Worm (Caenorhabditis elegans) whole organism, L1 larva: ENCODE data around the gene ZK666.11.
"Not testable (repeated sequence)": the region's sequence is repeated elsewhere in the genome, so short reads cannot be mapped to it uniquely, and the experiment has no call there.

Source experiments
- aha-1 ChIP-seq: fragments of 150-350 bp; optimal IDR thresholded peaks from 2 replicates; lab custom pipeline; 2014; ENCODE audit warnings: missing biosample characterization, missing genetic modification characterization
- alr-1 ChIP-seq: fragments of 200-800 bp; sonication (Bioruptor generic); optimal IDR thresholded peaks from 2 replicates; lab custom pipeline; 2018; ENCODE audit warnings: borderline replicate concordance, mild to moderate bottlenecking, missing genetic modification characterization, missing compliant biosample characterization
- ama-1 ChIP-seq: fragments of 150-350 bp; optimal IDR thresholded peaks from 2 replicates; lab custom pipeline; 2014
- ceh-63 ChIP-seq: fragments of 200-800 bp; sonication (Bioruptor generic); optimal IDR thresholded peaks from 2 replicates; lab custom pipeline; 2018; ENCODE audit warnings: mild to moderate bottlenecking, missing genetic modification characterization, missing compliant biosample characterization
- ceh-82 ChIP-seq, 3 experiments: fragments of 150-350 bp in 1 of 3; sonication (generic microtip) in 2 of 3; optimal IDR thresholded peaks; 2 replicates each; lab custom pipeline; 2014 to 2017; ENCODE audit warnings: missing biosample characterization in 3 of 3, missing genetic modification characterization in 3 of 3
- ceh-90 ChIP-seq: sonication (generic microtip); optimal IDR thresholded peaks from 2 replicates; lab custom pipeline; 2016; ENCODE audit warnings: missing genetic modification characterization, missing compliant biosample characterization
- efl-1 ChIP-seq, 4 experiments: fragments of 150-350 bp; optimal IDR thresholded peaks in 3 of 4; peaks in 1 of 4; 1 replicate in 1 of 4; 2 replicates in 3 of 4; lab custom pipeline; 2014; ENCODE audit warnings: missing biosample characterization in 2 of 4, missing genetic modification characterization in 2 of 4, missing genetic modification reagents in 2 of 4
- elt-2 ChIP-seq: sonication (generic microtip); optimal IDR thresholded peaks from 2 replicates; lab custom pipeline; 2016; ENCODE audit warnings: missing genetic modification characterization, mild to moderate bottlenecking, inconsistent platforms, missing compliant biosample characterization, missing genetic modification reagents
- fkh-10 ChIP-seq: sonication (generic microtip); optimal IDR thresholded peaks from 2 replicates; lab custom pipeline; 2017; ENCODE audit warnings: missing biosample characterization, missing genetic modification reagents, missing genetic modification characterization
- irx-1 ChIP-seq: sonication (generic microtip); optimal IDR thresholded peaks from 2 replicates; lab custom pipeline; 2016; ENCODE audit warnings: missing genetic modification characterization, missing compliant biosample characterization
- lin-13 ChIP-seq: fragments of 150-350 bp; optimal IDR thresholded peaks from 2 replicates; lab custom pipeline; 2014; ENCODE audit warnings: missing biosample characterization, missing genetic modification reagents, missing genetic modification characterization
- lin-15B ChIP-seq: fragments of 150-350 bp; sonication (generic microtip); optimal IDR thresholded peaks from 3 replicates; lab custom pipeline; 2014; ENCODE audit warnings: missing biosample characterization, missing genetic modification characterization
- lin-35 ChIP-seq, 2 experiments: fragments of 150-350 bp; optimal IDR thresholded peaks; 2 replicates each; lab custom pipeline; 2014; ENCODE audit warnings: missing biosample characterization in 2 of 2, missing genetic modification characterization in 2 of 2, missing genetic modification reagents in 2 of 2
- lin-39 ChIP-seq: fragments of 150-350 bp; optimal IDR thresholded peaks from 2 replicates; lab custom pipeline; 2014; ENCODE audit warnings: missing biosample characterization, missing genetic modification reagents, missing genetic modification characterization
- lir-3 ChIP-seq: sonication (generic microtip); optimal IDR thresholded peaks from 2 replicates; lab custom pipeline; 2016; ENCODE audit warnings: mild to moderate bottlenecking, missing genetic modification characterization, moderate library complexity, missing compliant biosample characterization; ENCODE audit not compliant: poor library complexity
- mab-9 ChIP-seq: fragments of 200-800 bp; sonication (Bioruptor generic); IDR thresholded peaks from 2 replicates; pipeline ENCODE4 v1.3.6; 2022; ENCODE audit warnings: missing genetic modification reagents, missing genetic modification characterization, missing compliant biosample characterization
- mef-2 ChIP-seq: fragments of 150-350 bp; optimal IDR thresholded peaks from 2 replicates; lab custom pipeline; 2014; ENCODE audit warnings: missing biosample characterization, missing genetic modification characterization
- nhr-20 ChIP-seq: sonication (generic microtip); optimal IDR thresholded peaks from 2 replicates; lab custom pipeline; 2016; ENCODE audit warnings: mild to moderate bottlenecking, missing genetic modification characterization, missing compliant biosample characterization
- nhr-237 ChIP-seq: fragments of 150-350 bp; optimal IDR thresholded peaks from 2 replicates; lab custom pipeline; 2014; ENCODE audit warnings: missing biosample characterization, missing genetic modification characterization
- nhr-28 ChIP-seq: fragments of 150-350 bp; optimal IDR thresholded peaks from 2 replicates; lab custom pipeline; 2014; ENCODE audit warnings: missing biosample characterization, missing genetic modification characterization
- nhr-85 ChIP-seq: sonication (generic microtip); peaks from one replicate; lab custom pipeline; 2016; ENCODE audit warnings: missing genetic modification characterization, inconsistent platforms, missing compliant biosample characterization
- pag-3 ChIP-seq: sonication (generic microtip); optimal IDR thresholded peaks from 2 replicates; lab custom pipeline; 2017; ENCODE audit warnings: missing genetic modification characterization, mild to moderate bottlenecking, missing compliant biosample characterization, antibody characterized with exemption, borderline replicate concordance; ENCODE audit not compliant: insufficient read depth
- pqm-1 ChIP-seq: sonication (generic microtip); optimal IDR thresholded peaks from 3 replicates; lab custom pipeline; 2017; ENCODE audit warnings: missing biosample characterization, missing genetic modification characterization
- snpc-4 ChIP-seq: fragments of 150-350 bp; optimal IDR thresholded peaks from 2 replicates; lab custom pipeline; 2014; ENCODE audit warnings: missing biosample characterization, missing genetic modification characterization
- tbx-2 ChIP-seq: sonication (generic microtip); optimal IDR thresholded peaks from 2 replicates; lab custom pipeline; 2016; ENCODE audit warnings: missing genetic modification characterization, missing compliant biosample characterization
- tlp-1 ChIP-seq: fragments of 150-350 bp; optimal IDR thresholded peaks from 2 replicates; lab custom pipeline; 2014; ENCODE audit warnings: missing biosample characterization, missing genetic modification characterization
- unc-30 ChIP-seq: sonication (generic microtip); optimal IDR thresholded peaks from 2 replicates; lab custom pipeline; 2017; ENCODE audit warnings: missing biosample characterization, missing genetic modification characterization
- unc-86 ChIP-seq: sonication (generic microtip); optimal IDR thresholded peaks from 2 replicates; lab custom pipeline; 2016; ENCODE audit warnings: missing genetic modification characterization, missing compliant biosample characterization
- xbp-1 ChIP-seq: sonication (generic microtip); optimal IDR thresholded peaks from 2 replicates; lab custom pipeline; 2016; ENCODE audit warnings: missing genetic modification characterization, missing compliant biosample characterization
- ztf-11 ChIP-seq, 2 experiments: sonication (generic microtip); optimal IDR thresholded peaks; 2 replicates each; lab custom pipeline; 2016 to 2017; ENCODE audit warnings: missing genetic modification characterization in 2 of 2, missing biosample characterization in 1 of 2, missing compliant biosample characterization in 1 of 2

The ZK666.11 gene

DNA sequence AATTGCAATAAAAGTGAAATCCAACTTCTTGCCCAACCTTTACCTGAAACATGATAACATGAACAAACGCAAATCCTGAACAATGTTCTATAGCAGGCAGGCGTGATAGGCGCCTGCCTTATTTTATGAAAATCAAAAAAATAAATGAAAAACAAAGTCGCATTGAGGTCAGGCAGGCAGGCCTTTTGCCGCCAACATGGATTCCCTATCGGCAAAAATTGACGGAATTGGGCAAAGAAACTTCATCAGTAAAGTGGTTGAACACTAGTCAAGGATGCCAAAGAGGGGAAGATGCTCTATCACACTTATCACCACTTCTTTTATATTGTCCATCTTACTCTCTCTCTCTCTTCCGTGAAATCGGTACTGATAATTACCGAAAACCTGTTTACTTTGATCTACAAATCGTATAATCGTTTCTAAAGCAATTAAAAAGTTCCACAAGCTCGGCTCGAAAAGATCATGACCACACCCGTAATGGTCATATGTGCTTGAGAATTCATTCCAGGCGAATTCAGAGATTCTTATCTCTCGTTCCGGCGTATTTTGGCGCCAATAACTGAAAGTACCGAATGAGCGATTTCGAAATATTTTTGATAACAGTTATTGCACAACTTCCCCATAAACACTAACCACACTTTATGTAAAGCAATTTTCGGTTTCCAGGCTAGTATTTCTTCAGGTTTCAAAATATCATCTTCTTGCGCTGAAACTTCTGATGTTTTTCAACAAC lies at the start of gene ZK666.11, which contains the start of gene clec-60:
ZK666.11 (plus strand) TSS at position 699 of the 733 bp plus-strand sequence.
clec-60 (minus strand) TSS at position 51 of the 733 bp plus-strand sequence.
- TF ChIP-seq efl-1 (optimal IDR thresholded peaks at IDR 0.05; lab: Kevin White, UChicago): no peak
- peak in 1 of 2 experiments; percentile 56 for TF ChIP-seq efl-1 (GFP tag; optimal IDR thresholded peaks at IDR 0.05 in 1 of 2; lab: Kevin White, UChicago)
- TF ChIP-seq nhr-85 (tag; lab: Kevin White, UChicago): peak; percentile 21
- TF ChIP-seq mab-9 (GFP tag; lab: Robert Waterston, UW): no peak
- TF ChIP-seq ama-1 (lab: Kevin White, UChicago): no peak
- no peak for TF ChIP-seq ceh-82 (tag; optimal IDR thresholded peaks at IDR 0.05; lab: Kevin White, UChicago)
- no peak for TF ChIP-seq unc-86 (tag; lab: Kevin White, UChicago)
- TF ChIP-seq, all 84 proteins: peak for 2

DNA sequence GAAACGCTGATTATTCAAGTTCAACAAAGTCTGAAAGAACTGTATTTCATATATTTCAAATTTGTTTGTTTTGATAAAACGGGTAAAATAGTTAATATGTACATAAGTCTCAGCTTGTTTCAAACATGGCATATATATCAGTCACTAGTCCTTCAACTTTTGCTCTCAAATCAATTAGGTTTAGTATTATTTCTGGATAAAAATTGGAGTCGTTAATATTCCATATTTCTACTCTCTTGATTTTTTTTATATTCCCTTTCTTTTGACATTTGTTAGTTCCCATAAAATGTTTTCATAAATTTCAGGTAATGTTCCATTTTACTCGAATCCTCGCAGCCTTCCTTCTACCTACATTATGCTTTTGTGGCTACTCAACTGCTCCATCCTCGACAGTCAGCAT lies 46.5 kb upstream of the ZK666.11 start, which contains the start of gene cut-4:
cut-4 (plus strand) TSS at position 301 of the 400 bp plus-strand sequence.
- no peak for TF ChIP-seq tlp-1
- no peak for TF ChIP-seq ztf-11 (tag; optimal IDR thresholded peaks at IDR 0.05; lab: Kevin White, UChicago)
- no peak for TF ChIP-seq aha-1
- no peak for TF ChIP-seq lin-13 (GFP tag; lab: Kevin White, UChicago)
- TF ChIP-seq unc-30 (tag; lab: Kevin White, UChicago): no peak
- no peak for TF ChIP-seq lin-39 (tag; lab: Kevin White, UChicago)
- TF ChIP-seq fkh-10: no peak
- no peak for TF ChIP-seq snpc-4
- TF ChIP-seq nhr-20: no peak
- TF ChIP-seq nhr-237 (tag; lab: Kevin White, UChicago): no peak
- TF ChIP-seq ceh-90 (tag; lab: Kevin White, UChicago): no peak
- TF ChIP-seq xbp-1: no peak

ce11 chrII:10437840-10438239 lies 44.5 kb upstream of the ZK666.11 start:
- TF ChIP-seq unc-30 (tag; lab: Kevin White, UChicago) (no peak), tbx-2 (tag; lab: Kevin White, UChicago) (no peak), lir-3 (tag; lab: Kevin White, UChicago) (no peak)
- TF ChIP-seq, all 84 proteins: peak for 0

DNA sequence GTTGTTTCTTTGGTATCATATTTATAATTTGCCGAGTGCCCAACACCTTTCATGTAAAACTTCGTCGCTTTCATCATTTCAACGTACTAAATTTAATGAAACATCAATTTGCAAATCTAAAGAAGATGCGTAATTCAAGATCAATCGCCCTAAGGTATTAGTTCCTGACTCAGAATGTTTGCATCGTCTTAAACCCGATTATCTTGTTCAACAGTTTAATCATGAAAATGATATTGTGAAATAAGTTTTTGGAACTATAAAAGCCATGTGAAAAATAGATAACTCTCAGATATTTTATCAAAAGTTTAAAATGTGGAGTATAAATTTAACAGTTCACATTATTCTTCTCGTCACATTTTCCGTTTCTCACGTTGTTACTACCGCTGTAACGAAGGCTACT lies 42.3 kb upstream of the ZK666.11 start, which contains the start of gene E04D5.4:
E04D5.4 (plus strand) TSS at position 301 of the 400 bp plus-strand sequence.
- no peak for TF ChIP-seq pqm-1 (tag; lab: Kevin White, UChicago)
- no peak for TF ChIP-seq efl-1 (optimal IDR thresholded peaks at IDR 0.05; lab: Kevin White, UChicago)
- TF ChIP-seq efl-1 (GFP tag; optimal IDR thresholded peaks at IDR 0.05 in 1 of 2; lab: Kevin White, UChicago): peak in 1 of 2 experiments; percentile 83
- TF ChIP-seq mef-2 (tag; lab: Kevin White, UChicago): no peak
- no peak for TF ChIP-seq irx-1 (tag; lab: Kevin White, UChicago)
- no peak for TF ChIP-seq lir-3 (tag; lab: Kevin White, UChicago)
- TF ChIP-seq alr-1: no peak
- no peak for TF ChIP-seq pag-3 (tag; lab: Kevin White, UChicago)

- TF ChIP-seq ceh-63 (GFP tag; lab: Kevin White, UChicago); lin-15B; nhr-28 (tag; lab: Kevin White, UChicago): not testable (repeated sequence)
Observed at ce11 chrII:10442846-10443245, 39.5 kb upstream of the ZK666.11 start, which contains the start of gene ZK673.1. TSS of gene ZK673.1 (plus strand) at chrII:10443146.

- TF ChIP-seq elt-2 (tag; lab: Kevin White, UChicago) (peak; percentile 59), nhr-237 (tag; lab: Kevin White, UChicago) (no peak), lin-35 (GFP tag; optimal IDR thresholded peaks at IDR 0.05; lab: Kevin White, UChicago) (peak in 1 of 2 experiments; percentile 32)
Observed at ce11 chrII:10443898-10444297, 38.4 kb upstream of the ZK666.11 start.
